Fruit fly (Drosophila melanogaster): ENCODE data around the gene trn.

trn gene

dm6 chr3L:13107307-13107938 is 6.6 kb upstream of the trn start (continued):
- peak; percentile 73 for TF ChIP-seq fd59A (GFP tag; optimal IDR thresholded peaks at IDR 0.05)
- peak; percentile 84 for TF ChIP-seq CG3032 (tag; optimal IDR thresholded peaks at IDR 0.05)
- peak; percentile 65 for TF ChIP-seq CG6792 (GFP tag; optimal IDR thresholded peaks at IDR 0.05)
- peak; percentile 24 for TF ChIP-seq pdm3 (GFP tag; optimal IDR thresholded peaks at IDR 0.05)
- peak; percentile 77 for TF ChIP-seq spab (GFP tag; optimal IDR thresholded peaks at IDR 0.05)
- no peak for TF ChIP-seq Hr38 (GFP tag; optimal IDR thresholded peaks at IDR 0.05)
- peak; percentile 50 for TF ChIP-seq lz (GFP tag; optimal IDR thresholded peaks at IDR 0.05)
- peak; percentile 48 for TF ChIP-seq CG3919 (GFP tag; optimal IDR thresholded peaks at IDR 0.05)
- no peak for TF ChIP-seq CG15336 (GFP tag; IDR thresholded peaks at IDR 0.05)

- TF ChIP-seq CG10631 (GFP tag; optimal IDR thresholded peaks at IDR 0.05) = no peak
- no peak for TF ChIP-seq Met (GFP tag; optimal IDR thresholded peaks at IDR 0.05)
- no peak for TF ChIP-seq CG34406 (GFP tag; optimal IDR thresholded peaks at IDR 0.05)
- TF ChIP-seq Eip78C (GFP tag) = no peak
- no peak for TF ChIP-seq Eip75B (GFP tag; optimal IDR thresholded peaks at IDR 0.05)
- no peak for TF ChIP-seq cyc (GFP tag; optimal IDR thresholded peaks at IDR 0.05)
- no peak for TF ChIP-seq CG6792 (GFP tag; optimal IDR thresholded peaks at IDR 0.05)
- no peak for TF ChIP-seq Ets96B (tag; optimal IDR thresholded peaks at IDR 0.05)
- TF ChIP-seq CG1621 (tag; optimal IDR thresholded peaks at IDR 0.05) = no peak
- no peak for TF ChIP-seq eg (GFP tag; IDR thresholded peaks at IDR 0.05)
- TF ChIP-seq CG11902 (GFP tag; optimal IDR thresholded peaks at IDR 0.05) = no peak
- no peak for TF ChIP-seq CG31627 (GFP tag; optimal IDR thresholded peaks at IDR 0.05)
- no peak for TF ChIP-seq CG6163 (GFP tag; IDR thresholded peaks at IDR 0.05)
- TF ChIP-seq CG3032 (tag; optimal IDR thresholded peaks at IDR 0.05) = no peak
- no peak for TF ChIP-seq Lpt (GFP tag; optimal IDR thresholded peaks at IDR 0.05)
- no peak for TF ChIP-seq CG6854 (GFP tag; optimal IDR thresholded peaks at IDR 0.05)
- TF ChIP-seq Sox14 (GFP tag; optimal IDR thresholded peaks at IDR 0.05) = no peak
- TF ChIP-seq CG11762 (GFP tag; optimal IDR thresholded peaks at IDR 0.05; ENCODE audit: insufficient read depth) = no peak
- no peak for TF ChIP-seq Smox (GFP tag; optimal IDR thresholded peaks at IDR 0.05)
- TF ChIP-seq Blimp-1 (GFP tag; optimal IDR thresholded peaks at IDR 0.05) = no peak
Measured at dm6 chr3L:13108354-13108882, 5.7 kb upstream of the trn start.

DNA sequence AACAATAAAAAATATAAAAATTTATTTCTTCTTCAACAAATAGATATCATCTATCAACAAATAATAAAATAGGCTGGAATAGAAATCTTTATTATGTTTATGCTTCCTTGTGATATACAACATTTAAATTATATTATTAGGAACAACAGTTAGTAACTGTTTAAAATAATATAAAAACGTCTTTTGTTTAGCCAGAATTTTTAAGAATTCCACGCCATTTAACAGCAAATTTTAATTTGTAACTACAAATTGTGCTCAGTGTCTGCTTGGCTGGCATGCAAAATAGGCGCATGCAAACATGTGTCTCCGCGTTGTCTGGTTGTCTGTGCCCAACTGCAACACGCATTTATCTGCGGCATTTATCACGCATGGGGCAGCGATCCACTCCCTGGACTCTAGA is 4.7 kb upstream of the trn start:
- TF ChIP-seq CG16779 (tag; optimal IDR thresholded peaks at IDR 0.05) (peak; percentile 11), CG9139 (GFP tag; optimal IDR thresholded peaks at IDR 0.05) (peak; percentile 47), Sox14 (GFP tag; optimal IDR thresholded peaks at IDR 0.05) (peak; percentile 18), fd85E (GFP tag; optimal IDR thresholded peaks at IDR 0.05) (no peak), cyc (GFP tag; optimal IDR thresholded peaks at IDR 0.05) (no peak), CG3032 (tag; optimal IDR thresholded peaks at IDR 0.05) (peak; percentile 84), CG34406 (GFP tag; optimal IDR thresholded peaks at IDR 0.05) (peak; percentile 23), CG7368 (GFP tag; optimal IDR thresholded peaks at IDR 0.05) (no peak), Gug (GFP tag; IDR thresholded peaks at IDR 0.05) (peak; percentile 48; the same call in 1 of the 2 replicates), lz (GFP tag; optimal IDR thresholded peaks at IDR 0.05) (no peak), esn (GFP tag; optimal IDR thresholded peaks at IDR 0.05) (no peak), Hr4 (GFP tag; optimal IDR thresholded peaks at IDR 0.05) (peak; percentile 58), CG11902 (GFP tag; optimal IDR thresholded peaks at IDR 0.05) (no peak), CG31627 (GFP tag; optimal IDR thresholded peaks at IDR 0.05) (no peak), Lpt (GFP tag; optimal IDR thresholded peaks at IDR 0.05) (peak; percentile 33), achi (GFP tag; optimal IDR thresholded peaks at IDR 0.05) (peak; percentile 58), acj6 (GFP tag; optimal IDR thresholded peaks at IDR 0.05) (peak; percentile 51), svp (GFP tag) (peak; percentile 49), spab (GFP tag; optimal IDR thresholded peaks at IDR 0.05) (peak; percentile 68), fkh (GFP tag; optimal IDR thresholded peaks at IDR 0.05) (no peak), Sox15 (GFP tag; optimal IDR thresholded peaks at IDR 0.05) (no peak), dac (GFP tag; optimal IDR thresholded peaks at IDR 0.05) (no peak), Eip78C (GFP tag) (peak; percentile 88), CG8319 (GFP tag; optimal IDR thresholded peaks at IDR 0.05) (no peak), Ets96B (tag; optimal IDR thresholded peaks at IDR 0.05) (peak; percentile 83), CG6808 (GFP tag; optimal IDR thresholded peaks at IDR 0.05) (peak; percentile 77), Hr39 (GFP tag; optimal IDR thresholded peaks at IDR 0.05) (no peak), Blimp-1 (GFP tag; optimal IDR thresholded peaks at IDR 0.05) (no peak), eg (GFP tag; IDR thresholded peaks at IDR 0.05) (0 out of 3 replicates have a peak, but pooled peaks have one; percentile 34), CG10631 (GFP tag; optimal IDR thresholded peaks at IDR 0.05) (peak; percentile 56), Sox102F (GFP tag; optimal IDR thresholded peaks at IDR 0.05) (no peak), Eip93F (GFP tag; optimal IDR thresholded peaks at IDR 0.05) (no peak), salr (GFP tag; optimal IDR thresholded peaks at IDR 0.05) (peak in 1 of 2 experiments; percentile 76)
